Worm (Caenorhabditis elegans): ENCODE results near the gene F38B7.10.

- TF ChIP-seq mes-2 (tag; optimal IDR thresholded peaks at IDR 0.05; ENCODE audit: poor library complexity, severe bottlenecking), result no peak
- TF ChIP-seq zag-1 (tag; optimal IDR thresholded peaks at IDR 0.05), result no peak
- TF ChIP-seq unc-39 (tag; optimal IDR thresholded peaks at IDR 0.05), result no peak
Measured at ce11 chrV:11593427-11593826, 48.1 kb downstream of the F38B7.10 start, which contains the start of gene srx-80.
